Worm (Caenorhabditis elegans) whole organism, young adult: ENCODE measurements around the gene srw-108.
A peak's percentile ranks its signal among the peaks of the same experiment; 100 is the strongest.

Experiments
- F39B2.1 ChIP-seq: fragments of 200-800 bp; sonication (Bioruptor generic); IDR thresholded peaks from 2 replicates; pipeline ENCODE4 v1.3.6; 2022; ENCODE audit warnings: missing genetic modification reagents, missing genetic modification characterization, missing compliant biosample characterization
- F52B5.7 ChIP-seq: sonication (generic microtip); optimal IDR thresholded peaks from 2 replicates; lab custom pipeline; 2016; ENCODE audit warnings: mild to moderate bottlenecking, missing genetic modification characterization, missing compliant biosample characterization
- F57A8.1 ChIP-seq: fragments of 200-800 bp; sonication (Bioruptor generic); optimal IDR thresholded peaks from 2 replicates; lab custom pipeline; 2018; ENCODE audit warnings: mild to moderate bottlenecking, missing genetic modification characterization, moderate library complexity, missing compliant biosample characterization
- T07F8.4 ChIP-seq: sonication (generic microtip); optimal IDR thresholded peaks from 2 replicates; lab custom pipeline; 2016; ENCODE audit warnings: mild to moderate bottlenecking, missing genetic modification characterization, moderate library complexity, missing compliant biosample characterization
- Y67H2A.10 ChIP-seq: fragments of 200-800 bp; sonication (Bioruptor generic); conservative IDR thresholded peaks from 2 replicates; pipeline ENCODE4 v1.3.6; 2022; ENCODE audit warnings: missing genetic modification reagents, missing genetic modification characterization, missing compliant biosample characterization
- aptf-3 ChIP-seq: fragments of 200-800 bp; sonication (Bioruptor generic); IDR thresholded peaks from 2 replicates; pipeline ENCODE4 v1.3.6; 2022; ENCODE audit warnings: missing genetic modification characterization, missing compliant biosample characterization
- attf-3 ChIP-seq: fragments of 200-800 bp; sonication (Bioruptor generic); conservative IDR thresholded peaks from 2 replicates; pipeline ENCODE4 v1.3.6; 2022; ENCODE audit warnings: missing genetic modification reagents, missing genetic modification characterization, missing compliant biosample characterization
- attf-5 ChIP-seq: fragments of 200-800 bp; sonication (Bioruptor generic); optimal IDR thresholded peaks from 2 replicates; lab custom pipeline; 2018; ENCODE audit warnings: mild to moderate bottlenecking, missing genetic modification characterization, missing compliant biosample characterization
- cebp-1 ChIP-seq, 2 experiments: fragments of 200-800 bp in 1 of 2; sonication (Bioruptor generic) in 1 of 2; sonication (generic microtip) in 1 of 2; IDR thresholded peaks in 1 of 2; optimal IDR thresholded peaks in 1 of 2; 2 replicates each; pipeline versions ENCODE4 v1.3.6 to Lab custom; 2017 to 2022; ENCODE audit warnings: missing compliant biosample characterization in 2 of 2, missing genetic modification characterization in 2 of 2, mild to moderate bottlenecking in 1 of 2, missing genetic modification reagents in 1 of 2, moderate library complexity in 1 of 2
- ceh-100 ChIP-seq: fragments of 200-800 bp; sonication (Bioruptor generic); IDR thresholded peaks from 2 replicates; pipeline ENCODE4 v1.3.6; 2022; ENCODE audit warnings: missing genetic modification reagents, missing genetic modification characterization, missing compliant biosample characterization
- ceh-27 ChIP-seq: fragments of 200-800 bp; sonication (Bioruptor generic); optimal IDR thresholded peaks from 2 replicates; lab custom pipeline; 2018; ENCODE audit warnings: mild to moderate bottlenecking, missing genetic modification characterization, moderate library complexity, missing compliant biosample characterization
- ceh-91 ChIP-seq: fragments of 200-800 bp; sonication (Bioruptor generic); IDR thresholded peaks from 2 replicates; pipeline ENCODE4 v1.3.6; 2022; ENCODE audit warnings: missing genetic modification reagents, missing genetic modification characterization, missing compliant biosample characterization
- dox-1 ChIP-seq: fragments of 200-800 bp; sonication (Bioruptor generic); IDR thresholded peaks from 2 replicates; pipeline ENCODE4 v1.3.6; 2022; ENCODE audit warnings: missing genetic modification reagents, missing genetic modification characterization, missing compliant biosample characterization
- efl-1 ChIP-seq: fragments of 150-350 bp; optimal IDR thresholded peaks from 2 replicates; lab custom pipeline; 2014; ENCODE audit warnings: missing biosample characterization, missing genetic modification reagents, missing genetic modification characterization
- egrh-3 ChIP-seq: fragments of 200-800 bp; sonication (Bioruptor generic); IDR thresholded peaks from 2 replicates; pipeline ENCODE4 v1.3.6; 2022; ENCODE audit warnings: missing genetic modification reagents, missing genetic modification characterization, missing compliant biosample characterization
- hlh-12 ChIP-seq: sonication (generic microtip); optimal IDR thresholded peaks from 2 replicates; lab custom pipeline; 2016; ENCODE audit warnings: missing genetic modification characterization, missing compliant biosample characterization
- lag-1 ChIP-seq: fragments of 200-800 bp; sonication (Bioruptor generic); IDR thresholded peaks from 2 replicates; pipeline ENCODE4 v1.3.6; 2022; ENCODE audit warnings: missing genetic modification reagents, missing genetic modification characterization, missing compliant biosample characterization
- lin-35 ChIP-seq, 3 experiments: fragments of 150-350 bp in 2 of 3; sonication (generic microtip) in 1 of 3; optimal IDR thresholded peaks; 2 replicates each; lab custom pipeline; 2014 to 2018; ENCODE audit warnings: missing biosample characterization in 3 of 3, missing genetic modification characterization in 3 of 3, missing genetic modification reagents in 3 of 3
- lin-40 ChIP-seq: sonication (generic microtip); optimal IDR thresholded peaks from 2 replicates; lab custom pipeline; 2016; ENCODE audit warnings: missing genetic modification characterization, mild to moderate bottlenecking, missing compliant biosample characterization, missing genotype, missing genetic modification reagents
- madf-10 ChIP-seq: sonication (generic microtip); optimal IDR thresholded peaks from 2 replicates; lab custom pipeline; 2016; ENCODE audit warnings: mild to moderate bottlenecking, missing genetic modification characterization, missing compliant biosample characterization
- madf-6 ChIP-seq: fragments of 200-800 bp; sonication (Bioruptor generic); IDR thresholded peaks from 2 replicates; pipeline ENCODE4 v1.3.6; 2022; ENCODE audit warnings: missing genetic modification reagents, missing genetic modification characterization, missing compliant biosample characterization
- nfyb-1 ChIP-seq: fragments of 200-800 bp; sonication (Bioruptor generic); IDR thresholded peaks from 2 replicates; pipeline ENCODE4 v1.3.6; 2022; ENCODE audit warnings: missing genetic modification reagents, missing genetic modification characterization, missing compliant biosample characterization
- nhr-80 ChIP-seq: sonication (generic microtip); optimal IDR thresholded peaks from 2 replicates; lab custom pipeline; 2016; ENCODE audit warnings: missing genetic modification characterization, missing compliant biosample characterization
- rpc-1 ChIP-seq, 2 experiments: fragments of 150-350 bp in 1 of 2; sonication (generic microtip) in 1 of 2; optimal IDR thresholded peaks; 2 replicates each; lab custom pipeline; 2014 to 2018; ENCODE audit warnings: missing biosample characterization in 1 of 2, missing genetic modification characterization in 1 of 2, missing genetic modification reagents in 1 of 2, missing genotype in 1 of 2
- snpc-4 ChIP-seq, 5 experiments: fragments of 150-350 bp in 1 of 5; sonication (generic microtip) in 4 of 5; optimal IDR thresholded peaks; 2 replicates each; lab custom pipeline; 2014 to 2018; ENCODE audit warnings: missing genetic modification characterization in 5 of 5, missing biosample characterization in 3 of 5, antibody characterized with exemption in 2 of 5, mild to moderate bottlenecking in 2 of 5, missing compliant biosample characterization in 2 of 5, missing genotype in 2 of 5, moderate library complexity in 2 of 5, missing genetic modification reagents in 1 of 5
- tbp1 ChIP-seq: fragments of 200-800 bp; sonication (Bioruptor generic); optimal IDR thresholded peaks from 2 replicates; lab custom pipeline; 2018; ENCODE audit warnings: mild to moderate bottlenecking, missing genetic modification characterization, missing compliant biosample characterization
- xnd-1 ChIP-seq: sonication (generic microtip); optimal IDR thresholded peaks from 2 replicates; lab custom pipeline; 2016; ENCODE audit warnings: missing genotype, missing genetic modification reagents, missing genetic modification characterization, missing compliant biosample characterization
- zfh-2 ChIP-seq: fragments of 200-800 bp; sonication (Bioruptor generic); conservative IDR thresholded peaks from 2 replicates; pipeline ENCODE4 v1.3.6; 2022; ENCODE audit warnings: missing genetic modification reagents, missing genetic modification characterization, missing compliant biosample characterization
- ztf-22 ChIP-seq: fragments of 200-800 bp; sonication (Bioruptor generic); optimal IDR thresholded peaks from 2 replicates; lab custom pipeline; 2018; ENCODE audit warnings: mild to moderate bottlenecking, missing genetic modification characterization, moderate library complexity, missing compliant biosample characterization
- ztf-3 ChIP-seq: fragments of 200-800 bp; sonication (Bioruptor generic); optimal IDR thresholded peaks from 2 replicates; lab custom pipeline; 2018; ENCODE audit warnings: mild to moderate bottlenecking, missing genetic modification characterization, missing compliant biosample characterization
- ztf-6 ChIP-seq: fragments of 200-800 bp; sonication (Bioruptor generic); IDR thresholded peaks from 2 replicates; pipeline ENCODE4 v1.3.6; 2022; ENCODE audit warnings: missing genetic modification reagents, missing genetic modification characterization, missing compliant biosample characterization

srw-108 gene

ce11 chrV:494284-494683 lies 33.4 kb upstream of the srw-108 start, which contains the start of gene nhr-131:
Gene nhr-131 (plus strand): TSS chrV:494370.
- peak; percentile 73 for TF ChIP-seq cebp-1 (GFP tag; IDR thresholded peaks at IDR 0.05; lab: Robert Waterston, UW)
- TF ChIP-seq cebp-1 (tag; optimal IDR thresholded peaks at IDR 0.05; lab: Kevin White, UChicago), result peak; percentile 89
- peak; percentile 54 for TF ChIP-seq attf-5 (GFP tag; lab: Kevin White, UChicago)
- TF ChIP-seq lin-40 (tag; lab: Kevin White, UChicago), result peak; percentile 20
- no peak for TF ChIP-seq egrh-3 (GFP tag; lab: Robert Waterston, UW)
- peak; percentile 77 for TF ChIP-seq nhr-80 (tag; lab: Kevin White, UChicago)
- TF ChIP-seq dox-1 (GFP tag; lab: Robert Waterston, UW), result peak; percentile 41

ce11 chrV:497399-497798 lies 30.3 kb upstream of the srw-108 start, which contains the start of gene T01G6.1:
Gene T01G6.1 (plus strand): TSS chrV:497699.
- TF ChIP-seq madf-10 (tag; lab: Kevin White, UChicago) (no peak), madf-6 (no peak), ceh-100 (GFP tag; lab: Robert Waterston, UW) (no peak), nfyb-1 (no peak), rpc-1 (optimal IDR thresholded peaks at IDR 0.05; lab: Kevin White, UChicago) (no peak), rpc-1 (tag; optimal IDR thresholded peaks at IDR 0.05; lab: Kevin White, UChicago) (no peak), attf-3 (no peak), Y67H2A.10 (GFP tag; lab: Robert Waterston, UW) (no peak), ztf-3 (GFP tag; lab: Kevin White, UChicago) (no peak), ztf-22 (GFP tag; lab: Kevin White, UChicago) (no peak)

ce11 chrV:500535-500934 lies 27.2 kb upstream of the srw-108 start:
- TF ChIP-seq ceh-91 (GFP tag; lab: Robert Waterston, UW), result no peak
- no peak for TF ChIP-seq F39B2.1
- no peak for TF ChIP-seq hlh-12 (tag; lab: Kevin White, UChicago)
- TF ChIP-seq efl-1 (GFP tag; lab: Kevin White, UChicago), result no peak
- no peak for TF ChIP-seq F57A8.1 (GFP tag; lab: Kevin White, UChicago)
- no peak for TF ChIP-seq nhr-80 (tag; lab: Kevin White, UChicago)
- TF ChIP-seq lag-1, result no peak
- TF ChIP-seq snpc-4 (GFP tag; optimal IDR thresholded peaks at IDR 0.05; lab: Kevin White, UChicago), result no peak
- TF ChIP-seq snpc-4 (tag; optimal IDR thresholded peaks at IDR 0.05; lab: Kevin White, UChicago), result peak in 1 of 4 experiments; percentile 1
- peak; percentile 73 for TF ChIP-seq zfh-2 (GFP tag; lab: Robert Waterston, UW)
- TF ChIP-seq ceh-27 (GFP tag; lab: Kevin White, UChicago), result no peak
- no peak for TF ChIP-seq lin-35 (GFP tag; optimal IDR thresholded peaks at IDR 0.05; lab: Kevin White, UChicago)
- TF ChIP-seq T07F8.4 (tag; lab: Kevin White, UChicago), result no peak
- TF ChIP-seq xnd-1 (tag; lab: Kevin White, UChicago), result no peak
- no peak for TF ChIP-seq cebp-1 (GFP tag; IDR thresholded peaks at IDR 0.05; lab: Robert Waterston, UW)
- no peak for TF ChIP-seq cebp-1 (tag; optimal IDR thresholded peaks at IDR 0.05; lab: Kevin White, UChicago)

ce11 chrV:501230-501629 lies 26.5 kb upstream of the srw-108 start, which contains the start of gene str-256:
Gene str-256 (minus strand): TSS chrV:501330.
- TF ChIP-seq aptf-3 (GFP tag; lab: Robert Waterston, UW), result no peak
- TF ChIP-seq ztf-6 (GFP tag; lab: Robert Waterston, UW), result no peak
- no peak for TF ChIP-seq lin-40 (tag; lab: Kevin White, UChicago)
- TF ChIP-seq ceh-27 (GFP tag; lab: Kevin White, UChicago), result no peak
- TF ChIP-seq tbp1, result no peak
- TF ChIP-seq F52B5.7 (tag; lab: Kevin White, UChicago), result no peak
